Fruit fly (Drosophila melanogaster) whole organism, embryonic: Measurements from ENCODE around the gene CG14958.

Source experiments
- ATbp ChIP-seq: fragments of 200-800 bp; sonication (Bioruptor generic); optimal IDR thresholded peaks from 2 replicates; lab custom pipeline; 2017; ENCODE audit warnings: missing biosample characterization, mild to moderate bottlenecking, missing genetic modification characterization, missing genetic modification reagents
- Atf6 ChIP-seq: fragments of 200-800 bp; sonication (Bioruptor generic); IDR thresholded peaks from 2 replicates; pipeline ENCODE4 v1.3.6; 2022; ENCODE audit warnings: missing biosample characterization, missing genetic modification characterization
- Awh ChIP-seq: fragments of 200-800 bp; sonication (Bioruptor generic); IDR thresholded peaks from 2 replicates; pipeline ENCODE4, ENCODE4 v1.3.6; 2022; ENCODE audit warnings: missing biosample characterization, missing genetic modification characterization
- Blimp-1 ChIP-seq: fragments of 200-800 bp; sonication (Bioruptor generic); optimal IDR thresholded peaks from 3 replicates; lab custom pipeline; 2018; ENCODE audit warnings: missing biosample characterization, missing genetic modification characterization, mild to moderate bottlenecking, moderate library complexity, missing genetic modification reagents
- CG10543 ChIP-seq: fragments of 200-800 bp; sonication (Bioruptor generic); optimal IDR thresholded peaks from 3 replicates; lab custom pipeline; 2017; ENCODE audit warnings: missing biosample characterization, mild to moderate bottlenecking, missing genetic modification characterization, moderate library complexity
- CG10654 ChIP-seq: fragments of 200-800 bp; sonication (Bioruptor generic); optimal IDR thresholded peaks from 2 replicates; lab custom pipeline; 2016; ENCODE audit warnings: missing biosample characterization, missing genetic modification characterization
- CG11247 ChIP-seq: fragments of 200-800 bp; sonication (Bioruptor generic); IDR thresholded peaks from 2 replicates; pipeline ENCODE4 v1.3.6; 2022; ENCODE audit warnings: missing biosample characterization, missing genetic modification characterization
- CG11504 ChIP-seq: fragments of 200-800 bp; sonication (Bioruptor generic); optimal IDR thresholded peaks from 3 replicates; lab custom pipeline; 2019; ENCODE audit warnings: missing biosample characterization, mild to moderate bottlenecking, missing genetic modification characterization, moderate library complexity
- CG13424 ChIP-seq: fragments of 200-800 bp; sonication (Bioruptor generic); optimal IDR thresholded peaks from 2 replicates; lab custom pipeline; 2019; ENCODE audit warnings: missing biosample characterization, mild to moderate bottlenecking, missing genetic modification characterization, moderate library complexity
- CG13624 ChIP-seq: fragments of 200-800 bp; sonication (Bioruptor generic); optimal IDR thresholded peaks from 2 replicates; lab custom pipeline; 2016; ENCODE audit warnings: missing biosample characterization, missing genetic modification characterization
- CG14014 ChIP-seq: fragments of 200-800 bp; sonication (Bioruptor generic); IDR thresholded peaks from 2 replicates; pipeline ENCODE4 v1.3.6; 2022; ENCODE audit warnings: missing biosample characterization, missing genetic modification characterization
- CG1602 ChIP-seq: fragments of 200-800 bp; sonication (Bioruptor generic); optimal IDR thresholded peaks from 3 replicates; lab custom pipeline; 2016; ENCODE audit warnings: missing biosample characterization, missing genetic modification characterization
- CG1647 ChIP-seq: fragments of 200-800 bp; sonication (Bioruptor generic); optimal IDR thresholded peaks from 3 replicates; lab custom pipeline; 2016; ENCODE audit warnings: missing biosample characterization, missing genetic modification characterization
- CG17328 ChIP-seq: fragments of 200-800 bp; sonication (Bioruptor generic); IDR thresholded peaks from 2 replicates; pipeline ENCODE4 v1.3.6; 2022; ENCODE audit warnings: missing biosample characterization, missing genetic modification characterization
- CG17361 ChIP-seq: fragments of 200-800 bp; sonication (Bioruptor generic); IDR thresholded peaks from 3 replicates; pipeline ENCODE4 v1.3.6; 2022; ENCODE audit warnings: missing biosample characterization, missing genetic modification characterization
- CG17912 ChIP-seq: fragments of 200-800 bp; sonication (Bioruptor generic); optimal IDR thresholded peaks from 2 replicates; lab custom pipeline; 2018; ENCODE audit warnings: missing biosample characterization, mild to moderate bottlenecking, missing genetic modification characterization
- CG18262 ChIP-seq: fragments of 200-800 bp; optimal IDR thresholded peaks from 3 replicates; lab custom pipeline; 2019; ENCODE audit warnings: missing biosample characterization, mild to moderate bottlenecking, missing genetic modification characterization, moderate library complexity
- CG18476 ChIP-seq: fragments of 200-800 bp; sonication (Bioruptor generic); optimal IDR thresholded peaks from 2 replicates; lab custom pipeline; 2016; ENCODE audit warnings: missing biosample characterization, mild to moderate bottlenecking, missing genetic modification characterization
- CG2712 ChIP-seq: fragments of 200-800 bp; optimal IDR thresholded peaks from 3 replicates; lab custom pipeline; 2019; ENCODE audit warnings: missing biosample characterization, mild to moderate bottlenecking, missing genetic modification characterization, moderate library complexity
- CG2889 ChIP-seq: fragments of 200-800 bp; sonication (Bioruptor generic); IDR thresholded peaks from 3 replicates; pipeline ENCODE4 v1.3.6; 2022; ENCODE audit warnings: missing biosample characterization, missing genetic modification characterization
- CG3065 ChIP-seq: fragments of 200-800 bp; sonication (Bioruptor generic); optimal IDR thresholded peaks from 2 replicates; lab custom pipeline; 2016; ENCODE audit warnings: missing biosample characterization, missing genetic modification characterization
- CG31224 ChIP-seq: fragments of 200-800 bp; sonication (Bioruptor generic); IDR thresholded peaks from 2 replicates; pipeline ENCODE4 v1.3.6; 2022; ENCODE audit warnings: missing biosample characterization, missing genetic modification characterization
- CG31365 ChIP-seq: fragments of 200-800 bp; sonication (Bioruptor generic); optimal IDR thresholded peaks from 2 replicates; lab custom pipeline; 2018; ENCODE audit warnings: missing biosample characterization, mild to moderate bottlenecking, missing genetic modification characterization
- CG3407 ChIP-seq: fragments of 200-800 bp; sonication (Bioruptor generic); optimal IDR thresholded peaks from 2 replicates; lab custom pipeline; 2018; ENCODE audit warnings: missing biosample characterization, mild to moderate bottlenecking, missing genetic modification characterization
- CG4424 ChIP-seq: fragments of 200-800 bp; sonication (Bioruptor generic); optimal IDR thresholded peaks from 3 replicates; lab custom pipeline; 2016; ENCODE audit warnings: missing biosample characterization, missing genetic modification characterization
- CG6272 ChIP-seq: fragments of 200-800 bp; sonication (Bioruptor generic); IDR thresholded peaks from 2 replicates; pipeline ENCODE4 v1.3.6; 2022; ENCODE audit warnings: missing biosample characterization, missing genetic modification characterization
- CG7839 ChIP-seq: fragments of 200-800 bp; sonication (Bioruptor generic); optimal IDR thresholded peaks from 3 replicates; lab custom pipeline; 2018; ENCODE audit warnings: missing biosample characterization, mild to moderate bottlenecking, missing genetic modification characterization, moderate library complexity
- CG8388 ChIP-seq: fragments of 200-800 bp; sonication (Bioruptor generic); optimal IDR thresholded peaks from 2 replicates; lab custom pipeline; 2019; ENCODE audit warnings: missing biosample characterization, mild to moderate bottlenecking, missing genetic modification characterization, moderate library complexity
- D19A ChIP-seq: fragments of 200-800 bp; optimal IDR thresholded peaks from 3 replicates; lab custom pipeline; 2019; ENCODE audit warnings: missing biosample characterization, mild to moderate bottlenecking, missing genetic modification characterization, moderate library complexity
- Dbx ChIP-seq: fragments of 200-800 bp; sonication (Bioruptor generic); IDR thresholded peaks from 3 replicates; pipeline ENCODE4 v1.3.6; 2022; ENCODE audit warnings: missing biosample characterization, missing genetic modification characterization
- Hr39 ChIP-seq: fragments of >200 bp; optimal IDR thresholded peaks from 2 replicates; lab custom pipeline; 2017
- Hr78 ChIP-seq, 2 experiments: fragments of 200-800 bp in 1 of 2; fragments of >200 bp in 1 of 2; sonication (Bioruptor generic) in 1 of 2; optimal IDR thresholded peaks; 2 replicates each; lab custom pipeline; 2017 to 2019; ENCODE audit warnings: missing biosample characterization in 2 of 2, missing genetic modification characterization in 2 of 2, mild to moderate bottlenecking in 1 of 2, moderate library complexity in 1 of 2
- Lim3 ChIP-seq: fragments of 200-800 bp; sonication (Bioruptor generic); IDR thresholded peaks from 2 replicates; pipeline ENCODE4 v1.3.6; 2022; ENCODE audit warnings: missing biosample characterization, missing genetic modification characterization
- Rx ChIP-seq: fragments of 200-800 bp; sonication (Bioruptor generic); IDR thresholded peaks from 2 replicates; pipeline ENCODE4 v1.3.6; 2022; ENCODE audit warnings: missing biosample characterization, missing genetic modification characterization
- Tbp ChIP-seq: fragments of >200 bp; optimal IDR thresholded peaks from 2 replicates; lab custom pipeline; 2018; ENCODE audit warnings: missing biosample characterization, missing genetic modification characterization
- bsh ChIP-seq, 2 experiments: fragments of 200-800 bp; sonication (Bioruptor generic); optimal IDR thresholded peaks; 2 replicates each; lab custom pipeline; 2017 to 2018; ENCODE audit warnings: mild to moderate bottlenecking in 2 of 2, missing biosample characterization in 2 of 2, missing genetic modification characterization in 2 of 2, moderate library complexity in 1 of 2
- chm ChIP-seq: fragments of 200-800 bp; sonication (Bioruptor generic); IDR thresholded peaks from 2 replicates; pipeline ENCODE4 v1.3.6; 2022; ENCODE audit warnings: missing biosample characterization, missing genetic modification characterization
- crp ChIP-seq, 2 experiments: fragments of 200-800 bp; sonication (Bioruptor generic); optimal IDR thresholded peaks; 2 replicates in 1 of 2; 3 replicates in 1 of 2; lab custom pipeline; 2017; ENCODE audit warnings: missing biosample characterization in 2 of 2, missing genetic modification characterization in 2 of 2, mild to moderate bottlenecking in 1 of 2, moderate library complexity in 1 of 2
- da ChIP-seq: fragments of 200-800 bp; sonication (Bioruptor generic); optimal IDR thresholded peaks from 2 replicates; lab custom pipeline; 2016; ENCODE audit warnings: missing biosample characterization, missing genetic modification characterization
- dan ChIP-seq: fragments of 200-800 bp; sonication (Bioruptor generic); IDR thresholded peaks from 2 replicates; pipeline ENCODE4 v1.3.6; 2022; ENCODE audit warnings: missing biosample characterization, missing genetic modification characterization
- en ChIP-seq: fragments of 200-800 bp; sonication (Bioruptor generic); optimal IDR thresholded peaks from 2 replicates; lab custom pipeline; 2016; ENCODE audit warnings: missing biosample characterization, missing genetic modification characterization
- mam ChIP-seq: fragments of 200-800 bp; sonication (Bioruptor generic); optimal IDR thresholded peaks from 3 replicates; lab custom pipeline; 2016; ENCODE audit warnings: missing biosample characterization, missing genetic modification characterization
- phol ChIP-seq: fragments of 200-800 bp; sonication (Bioruptor generic); optimal IDR thresholded peaks from 3 replicates; lab custom pipeline; 2018; ENCODE audit warnings: missing biosample characterization, mild to moderate bottlenecking, missing genetic modification characterization, moderate library complexity
- ranshi ChIP-seq: fragments of 200-800 bp; sonication (Bioruptor generic); IDR thresholded peaks from 2 replicates; pipeline ENCODE4 v1.3.6; 2022; ENCODE audit warnings: missing biosample characterization, missing genetic modification characterization
- row ChIP-seq: fragments of 200-800 bp; sonication (Bioruptor generic); IDR thresholded peaks from 3 replicates; pipeline ENCODE4 v1.3.6; 2022; ENCODE audit warnings: missing biosample characterization, missing genetic modification characterization
- sens ChIP-seq: fragments of 200-800 bp; sonication (Bioruptor generic); peaks from one replicate; lab custom pipeline; 2016; ENCODE audit warnings: missing biosample characterization, missing genetic modification characterization
- tin ChIP-seq: fragments of 200-800 bp; sonication (Bioruptor generic); optimal IDR thresholded peaks from 3 replicates; lab custom pipeline; 2016; ENCODE audit warnings: missing biosample characterization, missing genetic modification characterization
- twi ChIP-seq: fragments of 200-800 bp; optimal IDR thresholded peaks from 2 replicates; lab custom pipeline; 2019; ENCODE audit warnings: missing biosample characterization, mild to moderate bottlenecking, missing genetic modification characterization, moderate library complexity
- unpg ChIP-seq: fragments of 200-800 bp; sonication (Bioruptor generic); optimal IDR thresholded peaks from 3 replicates; lab custom pipeline; 2018; ENCODE audit warnings: missing biosample characterization, mild to moderate bottlenecking, missing genetic modification characterization, moderate library complexity
- vnd ChIP-seq: fragments of 200-800 bp; sonication (Bioruptor generic); IDR thresholded peaks from 3 replicates; pipeline ENCODE4 v1.3.6; 2022; ENCODE audit warnings: missing biosample characterization, missing genetic modification characterization; ENCODE audit not compliant: partially characterized antibody
- zf30C ChIP-seq: fragments of 200-800 bp; sonication (Bioruptor generic); optimal IDR thresholded peaks from 3 replicates; lab custom pipeline; 2018; ENCODE audit warnings: missing biosample characterization, mild to moderate bottlenecking, missing genetic modification characterization

The CG14958 gene

dm6 chr3L:3143383-3143962 lies 46.3 kb upstream of the CG14958 start, which contains the start of the genes CG11537 and Alg2 (continued):
- peak; percentile 7 for TF ChIP-seq CG1602 (GFP tag; lab: Kevin White, UChicago)
- no peak for TF ChIP-seq CG10543 (GFP tag; lab: Kevin White, UChicago)
- TF ChIP-seq CG31365 (tag; lab: Kevin White, UChicago): no peak
- no peak for TF ChIP-seq Awh
- peak; percentile 17 for TF ChIP-seq CG8388 (GFP tag; lab: Kevin White, UChicago)
- TF ChIP-seq en (GFP tag; lab: Kevin White, UChicago): no peak
- TF ChIP-seq crp (GFP tag; optimal IDR thresholded peaks at IDR 0.05; lab: Kevin White, UChicago): peak in 1 of 2 experiments; percentile 80
- TF ChIP-seq row (GFP tag; lab: Robert Waterston, UW): peak; percentile 62; the same call in 2 of the 3 replicates
- peak; percentile 44; the same call in 2 of the 3 replicates for TF ChIP-seq CG17361 (GFP tag; lab: Robert Waterston, UW)
- TF ChIP-seq CG11504: peak; percentile 70
- TF ChIP-seq ATbp: no peak
- peak; percentile 45 for TF ChIP-seq CG2712 (tag; lab: Kevin White, UChicago)
- no peak for TF ChIP-seq Hr78 (GFP tag; optimal IDR thresholded peaks at IDR 0.05; lab: Kevin White, UChicago)
- TF ChIP-seq CG14014 (GFP tag; lab: Robert Waterston, UW): no peak
- TF ChIP-seq CG17912 (GFP tag; lab: Kevin White, UChicago): no peak
- TF ChIP-seq Blimp-1 (GFP tag; lab: Kevin White, UChicago): peak; percentile 21
- no peak for TF ChIP-seq CG3065
- peak; percentile 42 for TF ChIP-seq tin (GFP tag; lab: Kevin White, UChicago)
- TF ChIP-seq unpg (GFP tag; lab: Kevin White, UChicago): peak; percentile 38
- TF ChIP-seq sens (GFP tag; lab: Kevin White, UChicago): peak; percentile 56
- TF ChIP-seq Dbx (GFP tag; lab: Robert Waterston, UW): no peak
- no peak; the same call in 1 of the 2 replicates for TF ChIP-seq chm (GFP tag; lab: Robert Waterston, UW)
- peak; percentile 73 for TF ChIP-seq twi
- no peak for TF ChIP-seq CG3407 (GFP tag; lab: Kevin White, UChicago)
- no peak for TF ChIP-seq ranshi (GFP tag; lab: Robert Waterston, UW)
- TF ChIP-seq dan (GFP tag; lab: Robert Waterston, UW): no peak
- no peak for TF ChIP-seq Lim3 (GFP tag; lab: Robert Waterston, UW)
- peak; percentile 21 for TF ChIP-seq D19A (tag; lab: Kevin White, UChicago)
- TF ChIP-seq phol (tag; lab: Kevin White, UChicago): peak; percentile 44
- TF ChIP-seq CG31224 (GFP tag; lab: Robert Waterston, UW): no peak
- TF ChIP-seq Atf6 (GFP tag; lab: Robert Waterston, UW): 0 out of 2 replicates have a peak, but pooled peaks have one; percentile 32
- TF ChIP-seq da (GFP tag; lab: Kevin White, UChicago): no peak
- TF ChIP-seq CG13424: peak; percentile 24
- TF ChIP-seq CG18476 (GFP tag; lab: Kevin White, UChicago): peak; percentile 12
- peak; percentile 21 for TF ChIP-seq CG7839
- TF ChIP-seq zf30C (GFP tag; lab: Kevin White, UChicago): no peak
- peak in 1 of 2 experiments; percentile 7 for TF ChIP-seq bsh (GFP tag; optimal IDR thresholded peaks at IDR 0.05; lab: Kevin White, UChicago)
- peak; percentile 15 for TF ChIP-seq mam (GFP tag; lab: Kevin White, UChicago)
- no peak for TF ChIP-seq vnd (GFP tag; lab: Robert Waterston, UW)
- TF ChIP-seq CG6272 (GFP tag; lab: Robert Waterston, UW): no peak; the same call in 1 of the 2 replicates
- TF ChIP-seq CG1647 (GFP tag; lab: Kevin White, UChicago): no peak
- TF ChIP-seq CG13624 (GFP tag; lab: Kevin White, UChicago): peak; percentile 35
- peak; percentile 45 for TF ChIP-seq CG18262 (tag; lab: Kevin White, UChicago)
- TF ChIP-seq Tbp (GFP tag; lab: Kevin White, UChicago): peak; percentile 46
- TF ChIP-seq CG17328 (GFP tag; lab: Robert Waterston, UW): no peak
- peak; percentile 11 for TF ChIP-seq CG4424 (GFP tag; lab: Kevin White, UChicago)
- TF ChIP-seq Hr39 (lab: Kevin White, UChicago): no peak
- no peak for TF ChIP-seq CG2889 (GFP tag; lab: Robert Waterston, UW)
- peak; percentile 36; the same call in 1 of the 2 replicates for TF ChIP-seq CG11247 (GFP tag; lab: Robert Waterston, UW)
- no peak for TF ChIP-seq CG10654 (GFP tag; lab: Kevin White, UChicago)
- TF ChIP-seq Rx (GFP tag; lab: Robert Waterston, UW): no peak
